Worm (Caenorhabditis elegans) whole organism, early embryonic: Measurements from ENCODE around the gene nlt-1.

ENCODE experiments used
- F13C5.2 ChIP-seq: sonication (generic microtip); optimal IDR thresholded peaks from 2 replicates; lab custom pipeline; 2017; ENCODE audit warnings: mild to moderate bottlenecking, missing genetic modification characterization, inconsistent platforms, missing compliant biosample characterization
- ama-1 ChIP-seq: fragments of 150-350 bp; optimal IDR thresholded peaks from 2 replicates; lab custom pipeline; 2014
- ceh-13 ChIP-seq: fragments of 200-800 bp; sonication (Bioruptor generic); optimal IDR thresholded peaks from 2 replicates; lab custom pipeline; 2018; ENCODE audit warnings: mild to moderate bottlenecking, missing genetic modification characterization, missing compliant biosample characterization
- flt-1 ChIP-seq: fragments of 200-800 bp; sonication (Bioruptor generic); IDR thresholded peaks from 2 replicates; pipeline ENCODE4 v1.3.6; 2022; ENCODE audit warnings: missing genetic modification characterization, missing compliant biosample characterization
- hnd-1 ChIP-seq: sonication (generic microtip); optimal IDR thresholded peaks from 2 replicates; lab custom pipeline; 2016; ENCODE audit warnings: missing genetic modification characterization, missing compliant biosample characterization
- pes-1 ChIP-seq: fragments of 200-800 bp; sonication (Bioruptor generic); IDR thresholded peaks from 2 replicates; pipeline ENCODE4 v1.3.6; 2022; ENCODE audit warnings: missing genetic modification reagents, missing genetic modification characterization, missing compliant biosample characterization
- tbx-11 ChIP-seq: fragments of 200-800 bp; sonication (Bioruptor generic); IDR thresholded peaks from 2 replicates; pipeline ENCODE4 v1.3.6; 2022; ENCODE audit warnings: missing genetic modification characterization, missing compliant biosample characterization
- tra-4 ChIP-seq: sonication (generic microtip); optimal IDR thresholded peaks from 2 replicates; lab custom pipeline; 2017; ENCODE audit warnings: missing genetic modification characterization, missing compliant biosample characterization

DNA sequence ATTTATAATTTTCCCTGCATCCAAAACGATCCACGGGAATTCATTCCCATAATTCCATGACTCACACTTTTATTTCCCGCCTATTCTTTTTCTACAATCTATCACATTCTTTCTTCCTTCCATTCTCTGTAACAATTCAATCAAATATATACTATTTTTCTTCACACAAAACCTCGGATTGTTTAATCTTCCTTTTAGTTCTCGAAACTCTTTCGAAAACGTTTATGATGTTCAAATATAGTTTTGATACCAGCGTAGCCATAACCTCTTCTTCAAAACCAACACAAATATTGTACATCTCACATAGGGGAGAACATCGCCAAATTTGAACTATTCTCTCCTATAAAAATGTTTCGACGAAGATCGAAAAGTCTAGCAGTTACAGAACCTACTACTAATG is 10.1 kb downstream of the nlt-1 start, which contains the start of gene lec-3:
- TF ChIP-seq hnd-1 (tag; lab: Kevin White, UChicago) (no peak), pes-1 (GFP tag; lab: Robert Waterston, UW) (no peak), ceh-13 (GFP tag; lab: Kevin White, UChicago) (no peak), tbx-11 (GFP tag; lab: Robert Waterston, UW) (no peak), ama-1 (lab: Kevin White, UChicago) (no peak), flt-1 (GFP tag; lab: Robert Waterston, UW) (no peak), tra-4 (tag; lab: Kevin White, UChicago) (no peak), F13C5.2 (tag; lab: Kevin White, UChicago) (no peak)
